Worm (Caenorhabditis elegans) whole organism, L1 larva: ENCODE measurements around the gene cyp-14A2.
A peak's percentile ranks its signal among the peaks of the same experiment; 100 is the strongest.

ENCODE experiments used
- C34B4.2 ChIP-seq: sonication (generic microtip); optimal IDR thresholded peaks from 2 replicates; lab custom pipeline; 2017; ENCODE audit warnings: mild to moderate bottlenecking, missing genetic modification characterization, missing compliant biosample characterization
- F16B12.6 ChIP-seq: fragments of 150-350 bp; optimal IDR thresholded peaks from 2 replicates; lab custom pipeline; 2014; ENCODE audit warnings: missing biosample characterization, missing genetic modification characterization
- blmp-1 ChIP-seq: fragments of 150-350 bp; optimal IDR thresholded peaks from 2 replicates; lab custom pipeline; 2014; ENCODE audit warnings: missing biosample characterization, missing genetic modification characterization
- dsc-1 ChIP-seq: sonication (generic microtip); optimal IDR thresholded peaks from 2 replicates; lab custom pipeline; 2016; ENCODE audit warnings: mild to moderate bottlenecking, missing genetic modification characterization, missing compliant biosample characterization
- efl-1 ChIP-seq, 4 experiments: fragments of 150-350 bp; optimal IDR thresholded peaks in 3 of 4; peaks in 1 of 4; 1 replicate in 1 of 4; 2 replicates in 3 of 4; lab custom pipeline; 2014; ENCODE audit warnings: missing biosample characterization in 2 of 4, missing genetic modification characterization in 2 of 4, missing genetic modification reagents in 2 of 4
- efl-3 ChIP-seq: fragments of 200-800 bp; sonication (Bioruptor generic); optimal IDR thresholded peaks from 2 replicates; lab custom pipeline; 2018; ENCODE audit warnings: mild to moderate bottlenecking, missing genetic modification characterization, missing compliant biosample characterization
- elt-2 ChIP-seq: sonication (generic microtip); optimal IDR thresholded peaks from 2 replicates; lab custom pipeline; 2016; ENCODE audit warnings: missing genetic modification characterization, mild to moderate bottlenecking, inconsistent platforms, missing compliant biosample characterization, missing genetic modification reagents
- elt-3 ChIP-seq, 6 experiments: fragments of 150-350 bp in 1 of 6; sonication (generic microtip); optimal IDR thresholded peaks; 2 replicates each; lab custom pipeline; 2017 to 2018; ENCODE audit warnings: missing biosample characterization in 6 of 6, missing genetic modification characterization in 6 of 6, inconsistent platforms in 1 of 6
- ets-5 ChIP-seq: fragments of 200-800 bp; sonication (Bioruptor generic); IDR thresholded peaks from 2 replicates; pipeline ENCODE4 v1.3.6; 2022; ENCODE audit warnings: missing genetic modification characterization, missing compliant biosample characterization
- hlh-17 ChIP-seq: fragments of 200-800 bp; sonication (Bioruptor generic); optimal IDR thresholded peaks from 2 replicates; lab custom pipeline; 2018; ENCODE audit warnings: missing genetic modification characterization, mild to moderate bottlenecking, missing compliant biosample characterization, moderate library complexity, borderline replicate concordance
- irx-1 ChIP-seq: sonication (generic microtip); optimal IDR thresholded peaks from 2 replicates; lab custom pipeline; 2016; ENCODE audit warnings: missing genetic modification characterization, missing compliant biosample characterization
- isw-1 ChIP-seq: fragments of 200-800 bp; sonication (Bioruptor generic); IDR thresholded peaks from 2 replicates; pipeline ENCODE4 v1.3.6; 2022; ENCODE audit warnings: missing genetic modification characterization, missing compliant biosample characterization
- jun-1 ChIP-seq: fragments of 150-350 bp; optimal IDR thresholded peaks from 2 replicates; lab custom pipeline; 2014; ENCODE audit warnings: missing biosample characterization, missing genetic modification reagents, missing genetic modification characterization
- lin-13 ChIP-seq: fragments of 150-350 bp; optimal IDR thresholded peaks from 2 replicates; lab custom pipeline; 2014; ENCODE audit warnings: missing biosample characterization, missing genetic modification reagents, missing genetic modification characterization
- lin-14 ChIP-seq: fragments of 200-800 bp; sonication (Bioruptor generic); optimal IDR thresholded peaks from 2 replicates; lab custom pipeline; 2018; ENCODE audit warnings: mild to moderate bottlenecking, missing genetic modification characterization, moderate library complexity, missing compliant biosample characterization
- lin-15B ChIP-seq: fragments of 150-350 bp; sonication (generic microtip); optimal IDR thresholded peaks from 3 replicates; lab custom pipeline; 2014; ENCODE audit warnings: missing biosample characterization, missing genetic modification characterization
- lin-35 ChIP-seq, 2 experiments: fragments of 150-350 bp; optimal IDR thresholded peaks; 2 replicates each; lab custom pipeline; 2014; ENCODE audit warnings: missing biosample characterization in 2 of 2, missing genetic modification characterization in 2 of 2, missing genetic modification reagents in 2 of 2
- lin-39 ChIP-seq: fragments of 150-350 bp; optimal IDR thresholded peaks from 2 replicates; lab custom pipeline; 2014; ENCODE audit warnings: missing biosample characterization, missing genetic modification reagents, missing genetic modification characterization
- lsy-2 ChIP-seq, 2 experiments: fragments of 150-350 bp; optimal IDR thresholded peaks; 2 replicates each; lab custom pipeline; 2014; ENCODE audit warnings: missing biosample characterization in 2 of 2, missing genetic modification characterization in 2 of 2
- mab-9 ChIP-seq: fragments of 200-800 bp; sonication (Bioruptor generic); IDR thresholded peaks from 2 replicates; pipeline ENCODE4 v1.3.6; 2022; ENCODE audit warnings: missing genetic modification reagents, missing genetic modification characterization, missing compliant biosample characterization
- mdl-1 ChIP-seq, 2 experiments: fragments of 150-350 bp; optimal IDR thresholded peaks; 2 replicates each; lab custom pipeline; 2014 to 2017; ENCODE audit warnings: missing biosample characterization in 2 of 2, missing genetic modification characterization in 2 of 2, inconsistent platforms in 1 of 2
- mep-1 ChIP-seq: fragments of 150-350 bp; optimal IDR thresholded peaks from 2 replicates; lab custom pipeline; 2014; ENCODE audit warnings: missing biosample characterization, missing genetic modification characterization
- nhr-12 ChIP-seq: sonication (generic microtip); optimal IDR thresholded peaks from 2 replicates; lab custom pipeline; 2017; ENCODE audit warnings: missing biosample characterization, missing genetic modification characterization
- nhr-19 ChIP-seq: fragments of 200-800 bp; sonication (Bioruptor generic); conservative IDR thresholded peaks from 2 replicates; pipeline ENCODE4 v1.3.6; 2022; ENCODE audit warnings: missing genetic modification characterization, missing compliant biosample characterization
- nhr-20 ChIP-seq: sonication (generic microtip); optimal IDR thresholded peaks from 2 replicates; lab custom pipeline; 2016; ENCODE audit warnings: mild to moderate bottlenecking, missing genetic modification characterization, missing compliant biosample characterization
- nhr-28 ChIP-seq: fragments of 150-350 bp; optimal IDR thresholded peaks from 2 replicates; lab custom pipeline; 2014; ENCODE audit warnings: missing biosample characterization, missing genetic modification characterization
- nhr-71 ChIP-seq: sonication (generic microtip); optimal IDR thresholded peaks from 2 replicates; lab custom pipeline; 2016; ENCODE audit warnings: mild to moderate bottlenecking, missing genetic modification characterization, moderate library complexity, missing compliant biosample characterization
- nhr-76 ChIP-seq: sonication (generic microtip); optimal IDR thresholded peaks from 2 replicates; lab custom pipeline; 2017; ENCODE audit warnings: missing biosample characterization, missing genetic modification characterization
- nhr-85 ChIP-seq: sonication (generic microtip); peaks from one replicate; lab custom pipeline; 2016; ENCODE audit warnings: missing genetic modification characterization, inconsistent platforms, missing compliant biosample characterization
- nhr-90 ChIP-seq: sonication (generic microtip); optimal IDR thresholded peaks from 2 replicates; lab custom pipeline; 2016; ENCODE audit warnings: mild to moderate bottlenecking, missing genetic modification characterization, missing compliant biosample characterization; ENCODE audit not compliant: poor library complexity
- pqm-1 ChIP-seq: sonication (generic microtip); optimal IDR thresholded peaks from 3 replicates; lab custom pipeline; 2017; ENCODE audit warnings: missing biosample characterization, missing genetic modification characterization
- rnt-1 ChIP-seq: sonication (generic microtip); optimal IDR thresholded peaks from 2 replicates; lab custom pipeline; 2016; ENCODE audit warnings: mild to moderate bottlenecking, missing genetic modification characterization, moderate library complexity, missing compliant biosample characterization
- skn-1 ChIP-seq: fragments of 150-350 bp; optimal IDR thresholded peaks from 2 replicates; lab custom pipeline; 2014; ENCODE audit warnings: missing biosample characterization, missing genetic modification characterization
- snpc-4 ChIP-seq: fragments of 150-350 bp; optimal IDR thresholded peaks from 2 replicates; lab custom pipeline; 2014; ENCODE audit warnings: missing biosample characterization, missing genetic modification characterization
- snu-23 ChIP-seq: sonication (generic microtip); optimal IDR thresholded peaks from 2 replicates; lab custom pipeline; 2016; ENCODE audit warnings: missing genetic modification characterization, missing compliant biosample characterization
- sptf-1 ChIP-seq: fragments of 150-350 bp; optimal IDR thresholded peaks from 2 replicates; lab custom pipeline; 2014; ENCODE audit warnings: missing biosample characterization, missing genetic modification characterization
- tbx-2 ChIP-seq: sonication (generic microtip); optimal IDR thresholded peaks from 2 replicates; lab custom pipeline; 2016; ENCODE audit warnings: missing genetic modification characterization, missing compliant biosample characterization
- unc-130 ChIP-seq: fragments of 150-350 bp; optimal IDR thresholded peaks from 2 replicates; lab custom pipeline; 2017; ENCODE audit warnings: missing biosample characterization, missing genetic modification characterization, inconsistent platforms
- unc-30 ChIP-seq: sonication (generic microtip); optimal IDR thresholded peaks from 2 replicates; lab custom pipeline; 2017; ENCODE audit warnings: missing biosample characterization, missing genetic modification characterization
- unc-62 ChIP-seq: fragments of 150-350 bp; optimal IDR thresholded peaks from 2 replicates; lab custom pipeline; 2014; ENCODE audit warnings: missing biosample characterization, missing genetic modification reagents, missing genetic modification characterization
- vab-15 ChIP-seq: sonication (generic microtip); optimal IDR thresholded peaks from 2 replicates; lab custom pipeline; 2017; ENCODE audit warnings: missing genotype, mild to moderate bottlenecking, missing genetic modification characterization, missing compliant biosample characterization
- xbp-1 ChIP-seq: sonication (generic microtip); optimal IDR thresholded peaks from 2 replicates; lab custom pipeline; 2016; ENCODE audit warnings: missing genetic modification characterization, missing compliant biosample characterization

The cyp-14A2 gene

ce11 chrX:13317532-13317931, 48.0 kb upstream of the cyp-14A2 start:
- TF ChIP-seq isw-1 (GFP tag; lab: Robert Waterston, UW) = no peak
- no peak for TF ChIP-seq snpc-4 (tag; lab: Kevin White, UChicago)
- no peak for TF ChIP-seq unc-30 (tag; lab: Kevin White, UChicago)
- no peak for TF ChIP-seq jun-1 (tag; lab: Kevin White, UChicago)
- no peak for TF ChIP-seq ets-5 (GFP tag; lab: Robert Waterston, UW)
- TF ChIP-seq lsy-2 (tag; optimal IDR thresholded peaks at IDR 0.05; lab: Kevin White, UChicago) = peak in 1 of 2 experiments; percentile 11
- TF ChIP-seq lin-35 (GFP tag; optimal IDR thresholded peaks at IDR 0.05; lab: Kevin White, UChicago) = no peak
- peak; percentile 31 for TF ChIP-seq snu-23
- TF ChIP-seq nhr-71 = peak; percentile 78
- TF ChIP-seq mab-9 = no peak
- TF ChIP-seq lin-39 = no peak
- peak; percentile 0 for TF ChIP-seq dsc-1
- TF ChIP-seq pqm-1 (tag; lab: Kevin White, UChicago) = no peak
- no peak for TF ChIP-seq efl-3 (GFP tag; lab: Kevin White, UChicago)
- peak; percentile 9 for TF ChIP-seq nhr-20 (tag; lab: Kevin White, UChicago)
- TF ChIP-seq rnt-1 (tag; lab: Kevin White, UChicago) = peak; percentile 63
- TF ChIP-seq nhr-19 (GFP tag; lab: Robert Waterston, UW) = peak; percentile 21; the same call in 1 of the 2 replicates
- no peak for TF ChIP-seq hlh-17
- TF ChIP-seq lin-14 = peak; percentile 19
- TF ChIP-seq irx-1 (tag; lab: Kevin White, UChicago) = no peak

DNA sequence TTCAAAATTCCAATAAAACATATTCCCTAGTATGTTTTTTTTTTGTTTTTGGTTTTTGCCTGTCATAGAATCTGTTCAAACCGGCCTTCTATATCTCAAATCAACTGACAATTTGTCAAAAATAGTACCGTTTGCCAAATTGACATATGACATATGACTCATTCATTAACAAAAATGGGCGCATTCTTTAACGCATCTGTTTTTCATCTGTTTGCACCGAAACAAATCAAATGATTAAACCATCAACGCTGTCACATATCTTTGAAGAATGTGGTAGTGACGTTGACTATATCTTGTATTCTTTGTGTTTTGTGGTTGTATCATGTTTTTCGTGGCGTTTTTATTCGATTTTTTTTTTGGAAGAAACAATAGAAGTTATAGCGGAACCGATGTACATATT, 45.6 kb upstream of the cyp-14A2 start:
- TF ChIP-seq snu-23 (peak; percentile 7), nhr-85 (tag; lab: Kevin White, UChicago) (peak; percentile 89), pqm-1 (tag; lab: Kevin White, UChicago) (no peak), nhr-12 (no peak), blmp-1 (peak; percentile 41), elt-3 (tag; optimal IDR thresholded peaks at IDR 0.05; lab: Kevin White, UChicago) (peak in 1 of 6 experiments; percentile 87), nhr-76 (no peak), mdl-1 (tag; optimal IDR thresholded peaks at IDR 0.05; lab: Kevin White, UChicago) (peak in 1 of 2 experiments; percentile 5), nhr-19 (GFP tag; lab: Robert Waterston, UW) (peak; percentile 28), lin-14 (peak; percentile 52), nhr-71 (peak; percentile 75), nhr-20 (tag; lab: Kevin White, UChicago) (peak; percentile 55), tbx-2 (tag; lab: Kevin White, UChicago) (peak; percentile 26), lin-35 (GFP tag; optimal IDR thresholded peaks at IDR 0.05; lab: Kevin White, UChicago) (peak in 1 of 2 experiments; percentile 48), mep-1 (tag; lab: Kevin White, UChicago) (peak; percentile 43), unc-130 (tag; lab: Kevin White, UChicago) (peak; percentile 28), vab-15 (tag; lab: Kevin White, UChicago) (peak; percentile 46), C34B4.2 (tag; lab: Kevin White, UChicago) (no peak)
- TF ChIP-seq, all 84 proteins: peak for 14

ce11 chrX:13311641-13312423, 42.3 kb upstream of the cyp-14A2 start, which contains the start of gene F46G10.1:
F46G10.1 (minus strand) TSS chrX:13311755.
- TF ChIP-seq skn-1 (tag; lab: Kevin White, UChicago) (no peak), pqm-1 (tag; lab: Kevin White, UChicago) (no peak), efl-1 (optimal IDR thresholded peaks at IDR 0.05; lab: Kevin White, UChicago) (no peak), efl-1 (GFP tag; optimal IDR thresholded peaks at IDR 0.05 in 1 of 2; lab: Kevin White, UChicago) (peak in 1 of 2 experiments; percentile 90), xbp-1 (tag; lab: Kevin White, UChicago) (no peak), nhr-90 (tag; lab: Kevin White, UChicago) (no peak), unc-62 (GFP tag; lab: Kevin White, UChicago) (no peak), F16B12.6 (tag; lab: Kevin White, UChicago) (no peak), elt-2 (tag; lab: Kevin White, UChicago) (peak; percentile 55), hlh-17 (no peak), sptf-1 (tag; lab: Kevin White, UChicago) (no peak), irx-1 (tag; lab: Kevin White, UChicago) (no peak), lin-13 (GFP tag; lab: Kevin White, UChicago) (no peak), nhr-28 (no peak), dsc-1 (no peak), lin-35 (GFP tag; optimal IDR thresholded peaks at IDR 0.05; lab: Kevin White, UChicago) (peak in 1 of 2 experiments; percentile 22), nhr-85 (tag; lab: Kevin White, UChicago) (no peak), lin-15B (tag; lab: Kevin White, UChicago) (no peak)
